Worm (Caenorhabditis elegans) whole organism, young adult: Measurements from ENCODE around the gene ntc-1.

ENCODE experiments used
- B0336.3 ChIP-seq: fragments of 200-800 bp; sonication (Bioruptor generic); IDR thresholded peaks from 2 replicates; pipeline ENCODE4 v1.3.6; 2022; ENCODE audit warnings: missing genetic modification characterization, missing compliant biosample characterization
- C17E4.6 ChIP-seq: fragments of 200-800 bp; sonication (Bioruptor generic); IDR thresholded peaks from 2 replicates; pipeline ENCODE4 v1.3.6; 2022; ENCODE audit warnings: missing genetic modification reagents, missing genetic modification characterization, missing compliant biosample characterization
- F52B5.7 ChIP-seq: sonication (generic microtip); optimal IDR thresholded peaks from 2 replicates; lab custom pipeline; 2016; ENCODE audit warnings: mild to moderate bottlenecking, missing genetic modification characterization, missing compliant biosample characterization
- F57C9.4 ChIP-seq: sonication (generic microtip); optimal IDR thresholded peaks from 2 replicates; lab custom pipeline; 2017; ENCODE audit warnings: mild to moderate bottlenecking, missing genetic modification characterization, missing compliant biosample characterization
- K12H6.12 ChIP-seq: fragments of 200-800 bp; sonication (Bioruptor generic); optimal IDR thresholded peaks from 2 replicates; lab custom pipeline; 2018; ENCODE audit warnings: mild to moderate bottlenecking, missing genetic modification characterization, missing compliant biosample characterization
- T07F8.4 ChIP-seq: sonication (generic microtip); optimal IDR thresholded peaks from 2 replicates; lab custom pipeline; 2016; ENCODE audit warnings: mild to moderate bottlenecking, missing genetic modification characterization, moderate library complexity, missing compliant biosample characterization
- Y56A3A.18 ChIP-seq: fragments of 200-800 bp; sonication (Bioruptor generic); IDR thresholded peaks from 2 replicates; pipeline ENCODE4 v1.3.6; 2022; ENCODE audit warnings: missing genetic modification reagents, missing genetic modification characterization, missing compliant biosample characterization
- ZK185.1 ChIP-seq: sonication (generic microtip); optimal IDR thresholded peaks from 2 replicates; lab custom pipeline; 2016; ENCODE audit warnings: mild to moderate bottlenecking, missing genetic modification characterization, missing compliant biosample characterization; ENCODE audit not compliant: poor library complexity, severe bottlenecking
- akir-1 ChIP-seq: fragments of 200-800 bp; sonication (Bioruptor generic); optimal IDR thresholded peaks from 2 replicates; lab custom pipeline; 2018; ENCODE audit warnings: mild to moderate bottlenecking, missing genetic modification characterization, moderate library complexity, missing compliant biosample characterization
- athp-1 ChIP-seq: sonication (generic microtip); optimal IDR thresholded peaks from 2 replicates; lab custom pipeline; 2017; ENCODE audit warnings: mild to moderate bottlenecking, missing genetic modification characterization, missing compliant biosample characterization
- attf-3 ChIP-seq: fragments of 200-800 bp; sonication (Bioruptor generic); conservative IDR thresholded peaks from 2 replicates; pipeline ENCODE4 v1.3.6; 2022; ENCODE audit warnings: missing genetic modification reagents, missing genetic modification characterization, missing compliant biosample characterization
- attf-5 ChIP-seq: fragments of 200-800 bp; sonication (Bioruptor generic); optimal IDR thresholded peaks from 2 replicates; lab custom pipeline; 2018; ENCODE audit warnings: mild to moderate bottlenecking, missing genetic modification characterization, missing compliant biosample characterization
- bed-2 ChIP-seq: fragments of 200-800 bp; sonication (Bioruptor generic); IDR thresholded peaks from 2 replicates; pipeline ENCODE4 v1.3.6; 2022; ENCODE audit warnings: missing genetic modification reagents, missing genetic modification characterization, missing compliant biosample characterization
- ceh-100 ChIP-seq: fragments of 200-800 bp; sonication (Bioruptor generic); IDR thresholded peaks from 2 replicates; pipeline ENCODE4 v1.3.6; 2022; ENCODE audit warnings: missing genetic modification reagents, missing genetic modification characterization, missing compliant biosample characterization
- ceh-40 ChIP-seq: fragments of 200-800 bp; sonication (Bioruptor generic); IDR thresholded peaks from 2 replicates; pipeline ENCODE4 v1.3.6; 2022; ENCODE audit warnings: missing genetic modification characterization, missing compliant biosample characterization
- ceh-79 ChIP-seq: sonication (generic microtip); optimal IDR thresholded peaks from 2 replicates; lab custom pipeline; 2017; ENCODE audit warnings: mild to moderate bottlenecking, missing genetic modification characterization, missing compliant biosample characterization
- ceh-91 ChIP-seq: fragments of 200-800 bp; sonication (Bioruptor generic); IDR thresholded peaks from 2 replicates; pipeline ENCODE4 v1.3.6; 2022; ENCODE audit warnings: missing genetic modification reagents, missing genetic modification characterization, missing compliant biosample characterization
- die-1 ChIP-seq: sonication (generic microtip); optimal IDR thresholded peaks from 2 replicates; lab custom pipeline; 2016; ENCODE audit warnings: missing genotype, mild to moderate bottlenecking, missing genetic modification characterization, missing compliant biosample characterization
- dpl-1 ChIP-seq: fragments of 150-350 bp; optimal IDR thresholded peaks from 2 replicates; lab custom pipeline; 2014; ENCODE audit warnings: missing biosample characterization, missing genetic modification reagents, missing genetic modification characterization
- efl-1 ChIP-seq: fragments of 150-350 bp; optimal IDR thresholded peaks from 2 replicates; lab custom pipeline; 2014; ENCODE audit warnings: missing biosample characterization, missing genetic modification reagents, missing genetic modification characterization
- egl-44 ChIP-seq: fragments of 200-800 bp; sonication (Bioruptor generic); IDR thresholded peaks from 2 replicates; pipeline ENCODE4 v1.3.6; 2022; ENCODE audit warnings: missing genetic modification reagents, missing genetic modification characterization, missing compliant biosample characterization
- hlh-12 ChIP-seq: sonication (generic microtip); optimal IDR thresholded peaks from 2 replicates; lab custom pipeline; 2016; ENCODE audit warnings: missing genetic modification characterization, missing compliant biosample characterization
- hmg-20 ChIP-seq: fragments of 200-800 bp; sonication (Bioruptor generic); IDR thresholded peaks from 2 replicates; pipeline ENCODE4 v1.3.6; 2022; ENCODE audit warnings: missing genetic modification reagents, missing genetic modification characterization, missing compliant biosample characterization
- let-607 ChIP-seq, 2 experiments: fragments of 200-800 bp in 1 of 2; sonication (Bioruptor generic) in 1 of 2; sonication (generic microtip) in 1 of 2; optimal IDR thresholded peaks; 2 replicates each; lab custom pipeline; 2016 to 2018; ENCODE audit warnings: mild to moderate bottlenecking in 2 of 2, missing compliant biosample characterization in 2 of 2, missing genetic modification characterization in 2 of 2, moderate library complexity in 2 of 2, missing genotype in 1 of 2
- lin-40 ChIP-seq: sonication (generic microtip); optimal IDR thresholded peaks from 2 replicates; lab custom pipeline; 2016; ENCODE audit warnings: missing genetic modification characterization, mild to moderate bottlenecking, missing compliant biosample characterization, missing genotype, missing genetic modification reagents
- lsy-27 ChIP-seq: sonication (generic microtip); optimal IDR thresholded peaks from 2 replicates; lab custom pipeline; 2017; ENCODE audit warnings: missing genetic modification characterization, mild to moderate bottlenecking, missing compliant biosample characterization, antibody characterized with exemption, missing genotype, borderline replicate concordance; ENCODE audit not compliant: insufficient read depth
- mes-4 ChIP-seq: sonication (generic microtip); optimal IDR thresholded peaks from 2 replicates; lab custom pipeline; 2016; ENCODE audit warnings: missing genotype, missing genetic modification characterization, missing compliant biosample characterization
- mxl-1 ChIP-seq: sonication (generic microtip); optimal IDR thresholded peaks from 2 replicates; lab custom pipeline; 2016; ENCODE audit warnings: missing genetic modification characterization, missing compliant biosample characterization
- nfya-1 ChIP-seq: sonication (generic microtip); optimal IDR thresholded peaks from 2 replicates; lab custom pipeline; 2017; ENCODE audit warnings: antibody characterized with exemption, missing compliant biosample characterization, missing genetic modification characterization, borderline replicate concordance; ENCODE audit not compliant: insufficient read depth
- nfya-2 ChIP-seq: fragments of 200-800 bp; sonication (Bioruptor generic); IDR thresholded peaks from 2 replicates; pipeline ENCODE4 v1.3.6; 2022; ENCODE audit warnings: missing genetic modification reagents, missing genetic modification characterization, missing compliant biosample characterization
- nhr-120 ChIP-seq: fragments of 200-800 bp; sonication (Bioruptor generic); IDR thresholded peaks from 2 replicates; pipeline ENCODE4 v1.3.6; 2022; ENCODE audit warnings: missing genetic modification characterization, missing compliant biosample characterization
- nhr-80 ChIP-seq: sonication (generic microtip); optimal IDR thresholded peaks from 2 replicates; lab custom pipeline; 2016; ENCODE audit warnings: missing genetic modification characterization, missing compliant biosample characterization
- pbrm-1 ChIP-seq: fragments of 200-800 bp; sonication (Bioruptor generic); IDR thresholded peaks from 2 replicates; pipeline ENCODE4 v1.3.6; 2022; ENCODE audit warnings: missing genetic modification reagents, missing genetic modification characterization, missing compliant biosample characterization
- pha-4 ChIP-seq: fragments of 150-350 bp; sonication (generic microtip); optimal IDR thresholded peaks from 2 replicates; lab custom pipeline; 2014; ENCODE audit warnings: missing biosample characterization, missing genetic modification reagents, missing genetic modification characterization
- snpc-1.1 ChIP-seq: sonication (generic microtip); optimal IDR thresholded peaks from 2 replicates; lab custom pipeline; 2017; ENCODE audit warnings: missing genetic modification characterization, mild to moderate bottlenecking, missing compliant biosample characterization, antibody characterized with exemption, moderate library complexity, missing genotype, missing genetic modification reagents; ENCODE audit not compliant: insufficient read depth
- tbp1 ChIP-seq: fragments of 200-800 bp; sonication (Bioruptor generic); optimal IDR thresholded peaks from 2 replicates; lab custom pipeline; 2018; ENCODE audit warnings: mild to moderate bottlenecking, missing genetic modification characterization, missing compliant biosample characterization
- unc-130 ChIP-seq: sonication (generic microtip); optimal IDR thresholded peaks from 2 replicates; lab custom pipeline; 2016; ENCODE audit warnings: missing genetic modification reagents, missing genetic modification characterization, missing compliant biosample characterization
- unc-62 ChIP-seq: fragments of 150-350 bp; optimal IDR thresholded peaks from 2 replicates; lab custom pipeline; 2014; ENCODE audit warnings: missing biosample characterization, missing genetic modification reagents, missing genetic modification characterization
- xnd-1 ChIP-seq: sonication (generic microtip); optimal IDR thresholded peaks from 2 replicates; lab custom pipeline; 2016; ENCODE audit warnings: missing genotype, missing genetic modification reagents, missing genetic modification characterization, missing compliant biosample characterization
- zfh-2 ChIP-seq: fragments of 200-800 bp; sonication (Bioruptor generic); conservative IDR thresholded peaks from 2 replicates; pipeline ENCODE4 v1.3.6; 2022; ENCODE audit warnings: missing genetic modification reagents, missing genetic modification characterization, missing compliant biosample characterization
- zim-3 ChIP-seq: sonication (generic microtip); optimal IDR thresholded peaks from 2 replicates; lab custom pipeline; 2017; ENCODE audit warnings: mild to moderate bottlenecking, missing genetic modification characterization, moderate library complexity, missing compliant biosample characterization
- ztf-25 ChIP-seq: fragments of 200-800 bp; sonication (Bioruptor generic); IDR thresholded peaks from 2 replicates; pipeline ENCODE4 v1.3.6; 2022; ENCODE audit warnings: missing genetic modification reagents, missing genetic modification characterization, missing compliant biosample characterization
- ztf-26 ChIP-seq: sonication (generic microtip); optimal IDR thresholded peaks from 2 replicates; lab custom pipeline; 2017; ENCODE audit warnings: missing genetic modification characterization, missing compliant biosample characterization
- ztf-28 ChIP-seq: fragments of 200-800 bp; sonication (Bioruptor generic); IDR thresholded peaks from 2 replicates; pipeline ENCODE4 v1.3.6; 2022; ENCODE audit warnings: missing genetic modification reagents, missing genetic modification characterization, missing compliant biosample characterization
- ztf-3 ChIP-seq: fragments of 200-800 bp; sonication (Bioruptor generic); optimal IDR thresholded peaks from 2 replicates; lab custom pipeline; 2018; ENCODE audit warnings: mild to moderate bottlenecking, missing genetic modification characterization, missing compliant biosample characterization

ntc-1 gene

DNA sequence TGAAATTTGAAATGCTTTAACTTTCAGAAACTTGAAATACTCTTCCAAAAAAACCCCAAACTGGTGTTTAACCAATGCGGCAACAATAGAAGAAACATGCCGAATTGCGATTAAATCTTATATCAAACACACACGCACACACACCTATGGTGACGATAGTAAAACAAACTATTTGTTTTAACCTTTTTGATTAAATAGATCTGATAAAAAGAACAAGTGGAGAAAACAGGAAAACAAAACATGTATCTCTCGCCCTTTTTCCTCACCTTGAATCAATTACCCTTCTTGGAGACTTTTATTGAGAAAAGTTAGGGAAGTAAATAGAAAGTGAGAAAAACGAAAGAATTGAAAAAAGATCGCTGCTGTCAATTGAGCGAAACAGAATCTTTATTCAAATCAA is 4.5 kb upstream of the ntc-1 start:
- no peak for TF ChIP-seq F57C9.4 (tag; lab: Kevin White, UChicago)
- no peak for TF ChIP-seq efl-1

DNA sequence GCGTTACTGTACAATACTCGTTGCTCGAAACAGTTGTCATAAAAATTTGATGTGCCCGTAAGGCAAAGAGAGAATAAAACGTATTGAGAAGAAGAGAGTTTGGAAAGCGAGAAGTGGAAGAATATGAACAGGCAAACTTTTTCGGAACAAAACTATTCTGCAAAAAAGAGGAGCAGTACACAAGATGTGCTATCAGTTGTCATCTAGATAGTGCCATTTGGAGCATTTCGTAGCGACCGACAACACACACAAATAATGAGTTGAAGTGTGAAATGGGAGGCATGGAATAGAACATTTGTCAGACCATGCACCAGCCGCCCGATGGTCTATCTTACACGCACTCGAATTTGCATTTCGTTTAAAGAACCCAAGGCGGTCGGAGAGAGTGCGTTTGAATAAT is 3.8 kb upstream of the ntc-1 start:
- no peak for TF ChIP-seq snpc-1.1 (tag; lab: Kevin White, UChicago)
- TF ChIP-seq mxl-1 (tag; lab: Kevin White, UChicago) = no peak
- no peak for TF ChIP-seq ceh-100 (GFP tag; lab: Robert Waterston, UW)
- peak; percentile 83 for TF ChIP-seq nhr-80 (tag; lab: Kevin White, UChicago)
- peak in 1 of 2 experiments; percentile 82 for TF ChIP-seq let-607 (tag; optimal IDR thresholded peaks at IDR 0.05; lab: Kevin White, UChicago)
- TF ChIP-seq die-1 = no peak
- no peak for TF ChIP-seq F52B5.7 (tag; lab: Kevin White, UChicago)
- no peak for TF ChIP-seq mes-4 (tag; lab: Kevin White, UChicago)
- no peak for TF ChIP-seq C17E4.6 (GFP tag; lab: Robert Waterston, UW)
- TF ChIP-seq pha-4 (tag; lab: Kevin White, UChicago) = no peak

DNA sequence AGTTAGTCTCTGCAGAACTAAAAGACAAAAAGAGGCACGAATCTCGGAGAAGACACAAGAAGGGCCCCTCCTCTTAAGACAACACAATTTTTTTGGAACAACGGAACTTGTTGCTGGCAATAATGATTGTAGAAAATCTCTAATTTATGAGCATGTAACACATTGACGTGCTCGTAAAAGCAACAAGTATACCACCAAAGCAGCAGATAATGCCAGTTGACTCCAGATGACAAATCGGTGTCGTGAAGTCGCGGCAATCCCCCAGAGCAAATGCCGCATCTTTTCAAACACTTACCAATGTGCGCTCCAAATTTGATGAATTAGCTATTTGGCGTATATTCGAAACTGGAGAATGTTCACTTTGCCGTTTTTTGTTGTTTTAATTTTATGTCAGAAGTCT is 1.7 kb upstream of the ntc-1 start:
- no peak for TF ChIP-seq ceh-91 (GFP tag; lab: Robert Waterston, UW)
- TF ChIP-seq nfya-1 (tag; lab: Kevin White, UChicago) = no peak
- no peak for TF ChIP-seq Y56A3A.18 (GFP tag; lab: Robert Waterston, UW)
- TF ChIP-seq unc-62 (GFP tag; lab: Kevin White, UChicago) = no peak
- no peak for TF ChIP-seq pbrm-1 (GFP tag; lab: Robert Waterston, UW)
- no peak for TF ChIP-seq ztf-26 (tag; lab: Kevin White, UChicago)
- no peak for TF ChIP-seq hlh-12 (tag; lab: Kevin White, UChicago)
- TF ChIP-seq bed-2 (GFP tag; lab: Robert Waterston, UW) = no peak
- TF ChIP-seq ceh-40 = no peak
- TF ChIP-seq ztf-25 (GFP tag; lab: Robert Waterston, UW) = no peak
- no peak for TF ChIP-seq ztf-28 (GFP tag; lab: Robert Waterston, UW)
- no peak for TF ChIP-seq zim-3 (tag; lab: Kevin White, UChicago)
- TF ChIP-seq dpl-1 (GFP tag; lab: Kevin White, UChicago) = no peak
- no peak for TF ChIP-seq attf-3 (GFP tag; lab: Robert Waterston, UW)
- TF ChIP-seq unc-130 (GFP tag; lab: Kevin White, UChicago) = no peak
- no peak for TF ChIP-seq xnd-1 (tag; lab: Kevin White, UChicago)
- no peak for TF ChIP-seq K12H6.12 (tag; lab: Kevin White, UChicago)
- TF ChIP-seq lin-40 = no peak
- TF ChIP-seq athp-1 (tag; lab: Kevin White, UChicago) = no peak
- TF ChIP-seq egl-44 = no peak

DNA sequence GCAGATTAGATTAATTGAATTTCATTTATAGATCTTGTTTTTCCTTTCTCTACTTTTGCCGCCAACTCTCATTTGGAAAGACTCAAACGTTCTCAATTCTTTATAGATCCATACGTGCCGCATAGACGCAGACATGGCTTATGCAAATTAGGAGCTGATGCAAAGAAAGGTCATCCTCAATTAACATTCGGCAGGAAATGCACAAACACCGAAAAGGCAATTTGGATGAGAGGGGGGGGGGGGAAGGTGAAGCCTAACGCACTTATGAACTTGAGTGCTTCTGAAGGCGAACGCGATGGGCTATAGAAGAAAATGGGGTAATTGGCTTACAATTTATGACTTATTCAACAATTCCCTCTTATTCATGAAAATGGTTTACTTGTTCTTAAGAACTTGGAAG is 3.7 kb downstream of the ntc-1 start:
- TF ChIP-seq T07F8.4 (tag; lab: Kevin White, UChicago) = no peak
- TF ChIP-seq ztf-3 (GFP tag; lab: Kevin White, UChicago) = no peak
- no peak for TF ChIP-seq nfya-2 (GFP tag; lab: Robert Waterston, UW)
- TF ChIP-seq tbp1 (GFP tag; lab: Kevin White, UChicago) = no peak
- no peak for TF ChIP-seq efl-1
- no peak for TF ChIP-seq akir-1 (GFP tag; lab: Kevin White, UChicago)
- no peak for TF ChIP-seq attf-5 (GFP tag; lab: Kevin White, UChicago)
- no peak for TF ChIP-seq zfh-2
- TF ChIP-seq nhr-80 (tag; lab: Kevin White, UChicago) = no peak
- no peak for TF ChIP-seq pha-4 (tag; lab: Kevin White, UChicago)
- TF ChIP-seq ztf-25 (GFP tag; lab: Robert Waterston, UW) = no peak
- no peak for TF ChIP-seq lsy-27 (tag; lab: Kevin White, UChicago)
- no peak for TF ChIP-seq ZK185.1
- no peak for TF ChIP-seq egl-44
- no peak for TF ChIP-seq ceh-79 (tag; lab: Kevin White, UChicago)
- TF ChIP-seq nhr-120 (GFP tag; lab: Robert Waterston, UW) = no peak
- no peak for TF ChIP-seq B0336.3 (GFP tag; lab: Robert Waterston, UW)
- TF ChIP-seq zim-3 (tag; lab: Kevin White, UChicago) = no peak
- TF ChIP-seq hmg-20 (GFP tag; lab: Robert Waterston, UW) = no peak
